In genomic region chrX:765039-765508, dm6 we compare ENCODE assay signal across 5 fruit fly cellular contexts.
TF ChIP-seq lines count a peak whose summit lies in the region.

RpL22 (minus strand) TSS chrX:765130.

TF ChIP-seq in whole organism, adult, 20 proteins besides CTCF, POLR2A, EP300 and RAD21 (continued from another document):
- TF ChIP-seq CG12768 (GFP tag; optimal IDR thresholded peaks at IDR 0.05; lab: Kevin White, UChicago), result peak; percentile 68
- peak; percentile 68 for TF ChIP-seq CG14711 (tag; optimal IDR thresholded peaks at IDR 0.05; lab: Kevin White, UChicago)
TF ChIP-seq in whole organism, adult: peak in this region for 18.

TF ChIP-seq in whole organism, embryonic, 481 proteins besides CTCF, POLR2A, EP300 and RAD21 (continued from another document and continues in another):
- TF ChIP-seq ash1 (GFP tag; optimal IDR thresholded peaks at IDR 0.05; lab: Kevin White, UChicago) (peak; percentile 89), CG11723 (GFP tag; optimal IDR thresholded peaks at IDR 0.05; lab: Kevin White, UChicago) (peak; percentile 80), CG14667 (GFP tag; IDR thresholded peaks at IDR 0.05; lab: Robert Waterston, UW) (peak; percentile 65), zfh1 (GFP tag; IDR thresholded peaks at IDR 0.05; lab: Robert Waterston, UW) (peak; percentile 89), luna (GFP tag; optimal IDR thresholded peaks at IDR 0.05; lab: Kevin White, UChicago) (peak; percentile 85), unpg (GFP tag; optimal IDR thresholded peaks at IDR 0.05; lab: Kevin White, UChicago) (peak; percentile 79), schlank (tag; optimal IDR thresholded peaks at IDR 0.05; lab: Kevin White, UChicago) (peak; percentile 86), CG17186 (GFP tag; optimal IDR thresholded peaks at IDR 0.05; lab: Kevin White, UChicago) (peak; percentile 98), gcm (GFP tag; optimal IDR thresholded peaks at IDR 0.05; lab: Kevin White, UChicago) (peak; percentile 68), Hr3 (GFP tag; optimal IDR thresholded peaks at IDR 0.05; lab: Kevin White, UChicago) (peak; percentile 67), bsh (GFP tag; optimal IDR thresholded peaks at IDR 0.05; lab: Kevin White, UChicago) (peak; percentile 37 to 75), lab (GFP tag; optimal IDR thresholded peaks at IDR 0.05; lab: Kevin White, UChicago) (peak; percentile 97), her (GFP tag; optimal IDR thresholded peaks at IDR 0.05; lab: Kevin White, UChicago) (peak; percentile 94), CG10209 (GFP tag; optimal IDR thresholded peaks at IDR 0.05; lab: Kevin White, UChicago) (peak; percentile 93), dm (GFP tag; optimal IDR thresholded peaks at IDR 0.05; lab: Kevin White, UChicago) (peak; percentile 99), bowl (GFP tag; IDR thresholded peaks at IDR 0.05; lab: Robert Waterston, UW) (peak; percentile 69; the same call in 1 of the 2 replicates), nau (GFP tag; optimal IDR thresholded peaks at IDR 0.05; lab: Kevin White, UChicago) (peak; percentile 91), HLH54F (GFP tag; optimal IDR thresholded peaks at IDR 0.05; lab: Kevin White, UChicago) (peak; percentile 83), tio (GFP tag; optimal IDR thresholded peaks at IDR 0.05; lab: Kevin White, UChicago) (no peak), CG3995 (GFP tag; optimal IDR thresholded peaks at IDR 0.05; lab: Kevin White, UChicago) (peak; percentile 81), dan (GFP tag; IDR thresholded peaks at IDR 0.05; lab: Robert Waterston, UW) (no peak), BEAF-32 (GFP tag; optimal IDR thresholded peaks at IDR 0.05; lab: Kevin White, UChicago) (peak; percentile 66), pum (GFP tag; optimal IDR thresholded peaks at IDR 0.05; lab: Kevin White, UChicago) (peak; percentile 74), Bteb2 (GFP tag; optimal IDR thresholded peaks at IDR 0.05; lab: Kevin White, UChicago) (peak; percentile 87), Lim3 (GFP tag; IDR thresholded peaks at IDR 0.05; lab: Robert Waterston, UW) (no peak), so (GFP tag; IDR thresholded peaks at IDR 0.05; lab: Robert Waterston, UW) (peak; percentile 81), CG12942 (GFP tag; optimal IDR thresholded peaks at IDR 0.05; lab: Kevin White, UChicago) (peak; percentile 85), BtbVII (GFP tag; optimal IDR thresholded peaks at IDR 0.05; lab: Kevin White, UChicago) (peak; percentile 91), CG9215 (GFP tag; IDR thresholded peaks at IDR 0.05; lab: Robert Waterston, UW) (peak; percentile 54), CG10565 (GFP tag; optimal IDR thresholded peaks at IDR 0.05; lab: Kevin White, UChicago) (peak; percentile 52), CG5953 (GFP tag; IDR thresholded peaks at IDR 0.05; lab: Robert Waterston, UW) (peak; percentile 75), CG15601 (tag; optimal IDR thresholded peaks at IDR 0.05; lab: Kevin White, UChicago) (peak; percentile 76)

TF ChIP-seq in whole organism, prepupa, 60 proteins besides CTCF, POLR2A, EP300 and RAD21 (continued from another document and continues in another):
- TF ChIP-seq CG6854 (GFP tag; optimal IDR thresholded peaks at IDR 0.05; lab: Kevin White, UChicago) (peak; percentile 91), achi (GFP tag; optimal IDR thresholded peaks at IDR 0.05; lab: Kevin White, UChicago) (peak; percentile 60), Sox102F (GFP tag; optimal IDR thresholded peaks at IDR 0.05; lab: Kevin White, UChicago) (peak; percentile 66), CG8319 (GFP tag; optimal IDR thresholded peaks at IDR 0.05; lab: Kevin White, UChicago) (peak; percentile 42), cyc (GFP tag; optimal IDR thresholded peaks at IDR 0.05; lab: Kevin White, UChicago) (peak; percentile 81), CG3919 (GFP tag; optimal IDR thresholded peaks at IDR 0.05; lab: Kevin White, UChicago) (peak; percentile 77), CG6792 (GFP tag; optimal IDR thresholded peaks at IDR 0.05; lab: Kevin White, UChicago) (peak; percentile 74), spab (GFP tag; optimal IDR thresholded peaks at IDR 0.05; lab: Kevin White, UChicago) (peak; percentile 22), CG1621 (tag; optimal IDR thresholded peaks at IDR 0.05; lab: Kevin White, UChicago) (peak; percentile 78), CG6163 (GFP tag; IDR thresholded peaks at IDR 0.05; lab: Robert Waterston, UW) (peak; percentile 89), Hr38 (GFP tag; optimal IDR thresholded peaks at IDR 0.05; lab: Kevin White, UChicago) (no peak), CG9139 (GFP tag; optimal IDR thresholded peaks at IDR 0.05; lab: Kevin White, UChicago) (peak; percentile 77), ss (GFP tag; optimal IDR thresholded peaks at IDR 0.05; lab: Kevin White, UChicago) (peak; percentile 63 to 84), topi (GFP tag; optimal IDR thresholded peaks at IDR 0.05; lab: Kevin White, UChicago) (peak; percentile 82), CG16779 (tag; optimal IDR thresholded peaks at IDR 0.05; lab: Kevin White, UChicago) (peak; percentile 75), CG11902 (GFP tag; optimal IDR thresholded peaks at IDR 0.05; lab: Kevin White, UChicago) (peak; percentile 50), lz (GFP tag; optimal IDR thresholded peaks at IDR 0.05; lab: Kevin White, UChicago) (peak; percentile 82), vri (GFP tag; optimal IDR thresholded peaks at IDR 0.05; lab: Kevin White, UChicago) (peak; percentile 71), Hr39 (GFP tag; optimal IDR thresholded peaks at IDR 0.05; lab: Kevin White, UChicago) (peak; percentile 67), CG11294 (GFP tag; IDR thresholded peaks at IDR 0.05; lab: Robert Waterston, UW) (no peak), CG6808 (GFP tag; optimal IDR thresholded peaks at IDR 0.05; lab: Kevin White, UChicago) (peak; percentile 67), esn (GFP tag; optimal IDR thresholded peaks at IDR 0.05; lab: Kevin White, UChicago) (peak; percentile 84), CG3032 (tag; optimal IDR thresholded peaks at IDR 0.05; lab: Kevin White, UChicago) (peak; percentile 55), Met (GFP tag; optimal IDR thresholded peaks at IDR 0.05; lab: Kevin White, UChicago) (peak; percentile 80), CG7368 (GFP tag; optimal IDR thresholded peaks at IDR 0.05; lab: Kevin White, UChicago) (peak; percentile 81), OdsH (GFP tag; optimal IDR thresholded peaks at IDR 0.05; lab: Kevin White, UChicago) (peak; percentile 66), Lpt (GFP tag; optimal IDR thresholded peaks at IDR 0.05; lab: Kevin White, UChicago) (peak; percentile 32), CG4318 (GFP tag; optimal IDR thresholded peaks at IDR 0.05; lab: Kevin White, UChicago) (no peak), CG31627 (GFP tag; optimal IDR thresholded peaks at IDR 0.05; lab: Kevin White, UChicago) (peak; percentile 70), Eip75B (GFP tag; optimal IDR thresholded peaks at IDR 0.05; lab: Kevin White, UChicago) (peak; percentile 68), Eip93F (GFP tag; optimal IDR thresholded peaks at IDR 0.05; lab: Kevin White, UChicago) (no peak), Eip78C (GFP tag; lab: Kevin White, UChicago) (peak; percentile 91), fkh (GFP tag; optimal IDR thresholded peaks at IDR 0.05; lab: Kevin White, UChicago) (peak; percentile 66), CG8119 (GFP tag; IDR thresholded peaks at IDR 0.05; lab: Robert Waterston, UW) (peak; percentile 44; the same call in 2 of the 3 replicates)

TF ChIP-seq in whole organism, pupa, 21 proteins besides CTCF, POLR2A, EP300 and RAD21 (continued from another document):
- peak; percentile 19 for TF ChIP-seq CG17806 (tag; optimal IDR thresholded peaks at IDR 0.05; lab: Kevin White, UChicago)

TF ChIP-seq in whole organism, wandering third instar larva, 38 proteins besides CTCF, POLR2A, EP300 and RAD21 (continued from another document):
- TF ChIP-seq sage (GFP tag; optimal IDR thresholded peaks at IDR 0.05; lab: Kevin White, UChicago) (no peak), Hr78 (GFP tag; optimal IDR thresholded peaks at IDR 0.05; lab: Kevin White, UChicago) (no peak), Myc (optimal IDR thresholded peaks at IDR 0.05; lab: Kevin White, UChicago) (peak; percentile 80), Sp1 (GFP tag; optimal IDR thresholded peaks at IDR 0.05; lab: Kevin White, UChicago) (peak; percentile 87), rgr (GFP tag; optimal IDR thresholded peaks at IDR 0.05; lab: Kevin White, UChicago) (peak; percentile 92), Abd-B (GFP tag; optimal IDR thresholded peaks at IDR 0.05; lab: Kevin White, UChicago) (no peak), Hnf4 (GFP tag; optimal IDR thresholded peaks at IDR 0.05; lab: Kevin White, UChicago) (peak; percentile 70), br (GFP tag; optimal IDR thresholded peaks at IDR 0.05; lab: Kevin White, UChicago) (peak; percentile 85), dsf (GFP tag; optimal IDR thresholded peaks at IDR 0.05; lab: Kevin White, UChicago; ENCODE audit: borderline replicate concordance) (no peak), pan (optimal IDR thresholded peaks at IDR 0.05; lab: Kevin White, UChicago) (no peak), CG9705 (GFP tag; optimal IDR thresholded peaks at IDR 0.05; lab: Kevin White, UChicago) (peak; percentile 77), CrebA (GFP tag; optimal IDR thresholded peaks at IDR 0.05; lab: Kevin White, UChicago; ENCODE audit: borderline replicate concordance) (no peak), foxo (GFP tag; optimal IDR thresholded peaks at IDR 0.05; lab: Kevin White, UChicago) (peak in 1 of 2 experiments; percentile 77), psq (GFP tag; optimal IDR thresholded peaks at IDR 0.05; lab: Kevin White, UChicago) (no peak), ey (GFP tag; optimal IDR thresholded peaks at IDR 0.05; lab: Kevin White, UChicago) (peak; percentile 53), fru (GFP tag; optimal IDR thresholded peaks at IDR 0.05; lab: Kevin White, UChicago) (peak; percentile 81)
